Worm (Caenorhabditis elegans): ENCODE data around the gene gpx-2.

DNA sequence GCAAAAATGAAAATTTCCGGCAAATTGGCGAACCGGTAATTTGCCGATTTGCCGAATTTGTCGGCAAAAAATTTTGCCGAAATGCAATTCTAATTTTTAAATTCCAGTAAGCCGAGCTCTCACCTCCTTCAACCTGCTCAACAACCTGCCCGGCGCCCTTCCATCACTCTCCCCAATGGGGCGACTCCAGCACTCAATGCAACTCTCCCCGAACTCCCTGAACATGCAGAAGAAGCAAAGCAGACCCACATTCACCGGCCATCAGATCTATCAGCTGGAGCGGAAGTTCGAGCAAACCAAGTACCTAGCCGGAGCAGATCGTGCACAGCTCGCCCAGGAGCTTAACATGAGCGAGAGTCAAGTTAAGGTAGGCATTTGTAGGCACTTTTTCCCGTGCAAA, 38.1 kb downstream of the gpx-2 start:
- TF ChIP-seq ztf-11 (tag; optimal IDR thresholded peaks at IDR 0.05), result no peak
- TF ChIP-seq unc-39 (tag; optimal IDR thresholded peaks at IDR 0.05), result no peak
- TF ChIP-seq ceh-82 (tag; optimal IDR thresholded peaks at IDR 0.05), result no peak
- no peak for TF ChIP-seq eor-1 (tag; optimal IDR thresholded peaks at IDR 0.05)
- TF ChIP-seq ama-1 (optimal IDR thresholded peaks at IDR 0.05), result no peak
- TF ChIP-seq zag-1 (tag; optimal IDR thresholded peaks at IDR 0.05), result no peak
- no peak for TF ChIP-seq mml-1 (tag; optimal IDR thresholded peaks at IDR 0.05)

All from whole organism, L3 larva.